Fruit fly (Drosophila melanogaster) S2 (cell line): Measurements from ENCODE around the gene GMF.

Experiments
- CG8478 ChIP-seq: fragments of >200 bp; optimal IDR thresholded peaks from 2 replicates; lab custom pipeline; 2018
- CTCF ChIP-seq, 2 experiments: fragments of >200 bp; optimal IDR thresholded peaks; 2 replicates each; lab custom pipeline; 2018

- no peak for TF ChIP-seq CG8478
- no peak for TF ChIP-seq CTCF (optimal IDR thresholded peaks at IDR 0.05; lab: Kevin White, UChicago)
These were observed 41.1 kb downstream of the GMF start, which contains the start of the genes twe and CG4935 for dm6 chr2L:16261576-16262217.
